Worm (Caenorhabditis elegans) whole organism, young adult: ENCODE results near the gene C34E11.4.

Experiments
- B0261.1 ChIP-seq: sonication (generic microtip); optimal IDR thresholded peaks from 2 replicates; lab custom pipeline; 2016; ENCODE audit warnings: mild to moderate bottlenecking, missing genetic modification characterization, moderate library complexity, missing compliant biosample characterization
- F10E7.11 ChIP-seq: sonication (generic microtip); optimal IDR thresholded peaks from 2 replicates; lab custom pipeline; 2017; ENCODE audit warnings: mild to moderate bottlenecking, missing genetic modification characterization, moderate library complexity, missing compliant biosample characterization
- F37B4.10 ChIP-seq: fragments of 200-800 bp; sonication (Bioruptor generic); IDR thresholded peaks from 2 replicates; pipeline ENCODE4 v1.3.6; 2022; ENCODE audit warnings: missing genetic modification characterization, missing compliant biosample characterization
- F52B5.7 ChIP-seq: sonication (generic microtip); optimal IDR thresholded peaks from 2 replicates; lab custom pipeline; 2016; ENCODE audit warnings: mild to moderate bottlenecking, missing genetic modification characterization, missing compliant biosample characterization
- F55B11.4 ChIP-seq: sonication (generic microtip); optimal IDR thresholded peaks from 2 replicates; lab custom pipeline; 2016; ENCODE audit warnings: missing compliant biosample characterization, missing genetic modification characterization, borderline replicate concordance; ENCODE audit not compliant: insufficient read depth
- F57A8.1 ChIP-seq: fragments of 200-800 bp; sonication (Bioruptor generic); optimal IDR thresholded peaks from 2 replicates; lab custom pipeline; 2018; ENCODE audit warnings: mild to moderate bottlenecking, missing genetic modification characterization, moderate library complexity, missing compliant biosample characterization
- K11D2.4 ChIP-seq: fragments of 200-800 bp; sonication (Bioruptor generic); IDR thresholded peaks from 2 replicates; pipeline ENCODE4 v1.3.6; 2022; ENCODE audit warnings: missing genetic modification reagents, missing genetic modification characterization, missing compliant biosample characterization
- T07F8.4 ChIP-seq: sonication (generic microtip); optimal IDR thresholded peaks from 2 replicates; lab custom pipeline; 2016; ENCODE audit warnings: mild to moderate bottlenecking, missing genetic modification characterization, moderate library complexity, missing compliant biosample characterization
- Y79H2A.3 ChIP-seq: fragments of 200-800 bp; sonication (Bioruptor generic); conservative IDR thresholded peaks from 2 replicates; pipeline ENCODE4 v1.3.6; 2022; ENCODE audit warnings: missing genetic modification reagents, missing genetic modification characterization, missing compliant biosample characterization
- Y95B8A.8 ChIP-seq: fragments of 200-800 bp; sonication (Bioruptor generic); IDR thresholded peaks from 2 replicates; pipeline ENCODE4 v1.3.6; 2022; ENCODE audit warnings: missing genetic modification reagents, missing genetic modification characterization, missing compliant biosample characterization
- aptf-2 ChIP-seq: fragments of 200-800 bp; sonication (Bioruptor generic); conservative IDR thresholded peaks from 2 replicates; pipeline ENCODE4 v1.3.6; 2022; ENCODE audit warnings: missing genetic modification reagents, missing genetic modification characterization, missing compliant biosample characterization
- athp-1 ChIP-seq: sonication (generic microtip); optimal IDR thresholded peaks from 2 replicates; lab custom pipeline; 2017; ENCODE audit warnings: mild to moderate bottlenecking, missing genetic modification characterization, missing compliant biosample characterization
- attf-6 ChIP-seq: fragments of 200-800 bp; sonication (Bioruptor generic); IDR thresholded peaks from 2 replicates; pipeline ENCODE4 v1.3.6; 2022; ENCODE audit warnings: missing genetic modification reagents, missing genetic modification characterization, missing compliant biosample characterization
- ccch-3 ChIP-seq: fragments of 200-800 bp; sonication (Bioruptor generic); optimal IDR thresholded peaks from 2 replicates; lab custom pipeline; 2018; ENCODE audit warnings: mild to moderate bottlenecking, missing genetic modification characterization, missing compliant biosample characterization
- ceh-100 ChIP-seq: fragments of 200-800 bp; sonication (Bioruptor generic); IDR thresholded peaks from 2 replicates; pipeline ENCODE4 v1.3.6; 2022; ENCODE audit warnings: missing genetic modification reagents, missing genetic modification characterization, missing compliant biosample characterization
- ceh-58 ChIP-seq: fragments of 200-800 bp; sonication (Bioruptor generic); IDR thresholded peaks from 2 replicates; pipeline ENCODE4 v1.3.6; 2022; ENCODE audit warnings: missing genetic modification characterization, missing compliant biosample characterization
- dpff-1 ChIP-seq: sonication (generic microtip); optimal IDR thresholded peaks from 2 replicates; lab custom pipeline; 2017; ENCODE audit warnings: mild to moderate bottlenecking, missing genetic modification characterization, missing compliant biosample characterization
- egl-18 ChIP-seq: fragments of 200-800 bp; sonication (Bioruptor generic); IDR thresholded peaks from 2 replicates; pipeline ENCODE4 v1.3.6; 2022; ENCODE audit warnings: missing genetic modification reagents, missing genetic modification characterization, missing compliant biosample characterization
- egrh-3 ChIP-seq: fragments of 200-800 bp; sonication (Bioruptor generic); IDR thresholded peaks from 2 replicates; pipeline ENCODE4 v1.3.6; 2022; ENCODE audit warnings: missing genetic modification reagents, missing genetic modification characterization, missing compliant biosample characterization
- gei-17 ChIP-seq: fragments of 200-800 bp; sonication (Bioruptor generic); optimal IDR thresholded peaks from 2 replicates; lab custom pipeline; 2018; ENCODE audit warnings: mild to moderate bottlenecking, missing genetic modification characterization, missing compliant biosample characterization
- hsf-1 ChIP-seq: fragments of 200-800 bp; sonication (Bioruptor generic); IDR thresholded peaks from 2 replicates; pipeline ENCODE4 v1.3.6; 2022; ENCODE audit warnings: missing genetic modification reagents, missing genetic modification characterization, missing compliant biosample characterization
- lag-1 ChIP-seq: fragments of 200-800 bp; sonication (Bioruptor generic); IDR thresholded peaks from 2 replicates; pipeline ENCODE4 v1.3.6; 2022; ENCODE audit warnings: missing genetic modification reagents, missing genetic modification characterization, missing compliant biosample characterization
- lin-26 ChIP-seq: fragments of 200-800 bp; sonication (Bioruptor generic); IDR thresholded peaks from 2 replicates; pipeline ENCODE4 v1.3.6; 2022; ENCODE audit warnings: missing genetic modification reagents, missing genetic modification characterization, missing compliant biosample characterization
- lin-35 ChIP-seq, 3 experiments: fragments of 150-350 bp in 2 of 3; sonication (generic microtip) in 1 of 3; optimal IDR thresholded peaks; 2 replicates each; lab custom pipeline; 2014 to 2018; ENCODE audit warnings: missing biosample characterization in 3 of 3, missing genetic modification characterization in 3 of 3, missing genetic modification reagents in 3 of 3
- madf-6 ChIP-seq: fragments of 200-800 bp; sonication (Bioruptor generic); IDR thresholded peaks from 2 replicates; pipeline ENCODE4 v1.3.6; 2022; ENCODE audit warnings: missing genetic modification reagents, missing genetic modification characterization, missing compliant biosample characterization
- nfya-1 ChIP-seq: sonication (generic microtip); optimal IDR thresholded peaks from 2 replicates; lab custom pipeline; 2017; ENCODE audit warnings: antibody characterized with exemption, missing compliant biosample characterization, missing genetic modification characterization, borderline replicate concordance; ENCODE audit not compliant: insufficient read depth
- nfya-2 ChIP-seq: fragments of 200-800 bp; sonication (Bioruptor generic); IDR thresholded peaks from 2 replicates; pipeline ENCODE4 v1.3.6; 2022; ENCODE audit warnings: missing genetic modification reagents, missing genetic modification characterization, missing compliant biosample characterization
- nfyb-1 ChIP-seq: fragments of 200-800 bp; sonication (Bioruptor generic); IDR thresholded peaks from 2 replicates; pipeline ENCODE4 v1.3.6; 2022; ENCODE audit warnings: missing genetic modification reagents, missing genetic modification characterization, missing compliant biosample characterization
- nhr-120 ChIP-seq: fragments of 200-800 bp; sonication (Bioruptor generic); IDR thresholded peaks from 2 replicates; pipeline ENCODE4 v1.3.6; 2022; ENCODE audit warnings: missing genetic modification characterization, missing compliant biosample characterization
- nhr-80 ChIP-seq: sonication (generic microtip); optimal IDR thresholded peaks from 2 replicates; lab custom pipeline; 2016; ENCODE audit warnings: missing genetic modification characterization, missing compliant biosample characterization
- nhr-90 ChIP-seq: sonication (generic microtip); optimal IDR thresholded peaks from 2 replicates; lab custom pipeline; 2016; ENCODE audit warnings: missing genotype, mild to moderate bottlenecking, missing genetic modification characterization, missing compliant biosample characterization
- pbrm-1 ChIP-seq: fragments of 200-800 bp; sonication (Bioruptor generic); IDR thresholded peaks from 2 replicates; pipeline ENCODE4 v1.3.6; 2022; ENCODE audit warnings: missing genetic modification reagents, missing genetic modification characterization, missing compliant biosample characterization
- rpc-1 ChIP-seq, 2 experiments: fragments of 150-350 bp in 1 of 2; sonication (generic microtip) in 1 of 2; optimal IDR thresholded peaks; 2 replicates each; lab custom pipeline; 2014 to 2018; ENCODE audit warnings: missing biosample characterization in 1 of 2, missing genetic modification characterization in 1 of 2, missing genetic modification reagents in 1 of 2, missing genotype in 1 of 2
- sdz-38 ChIP-seq: sonication (generic microtip); optimal IDR thresholded peaks from 2 replicates; lab custom pipeline; 2016; ENCODE audit warnings: missing genotype, missing genetic modification characterization, missing compliant biosample characterization
- snpc-3.4 ChIP-seq: sonication (generic microtip); optimal IDR thresholded peaks from 2 replicates; lab custom pipeline; 2017; ENCODE audit warnings: missing genetic modification characterization, mild to moderate bottlenecking, missing compliant biosample characterization, antibody characterized with exemption, moderate library complexity, missing genotype, missing genetic modification reagents
- somi-1 ChIP-seq: fragments of 200-800 bp; sonication (Bioruptor generic); optimal IDR thresholded peaks from 2 replicates; lab custom pipeline; 2018; ENCODE audit warnings: mild to moderate bottlenecking, missing genetic modification characterization, missing compliant biosample characterization
- sptf-2 ChIP-seq: fragments of 200-800 bp; sonication (Bioruptor generic); optimal IDR thresholded peaks from 2 replicates; lab custom pipeline; 2018; ENCODE audit warnings: mild to moderate bottlenecking, missing genetic modification characterization, missing compliant biosample characterization
- tlf-1 ChIP-seq: fragments of 200-800 bp; sonication (Bioruptor generic); optimal IDR thresholded peaks from 2 replicates; lab custom pipeline; 2018; ENCODE audit warnings: mild to moderate bottlenecking, missing genetic modification characterization, missing compliant biosample characterization
- unc-130 ChIP-seq: sonication (generic microtip); optimal IDR thresholded peaks from 2 replicates; lab custom pipeline; 2016; ENCODE audit warnings: missing genetic modification reagents, missing genetic modification characterization, missing compliant biosample characterization
- zim-3 ChIP-seq: sonication (generic microtip); optimal IDR thresholded peaks from 2 replicates; lab custom pipeline; 2017; ENCODE audit warnings: mild to moderate bottlenecking, missing genetic modification characterization, moderate library complexity, missing compliant biosample characterization
- ztf-18 ChIP-seq: sonication (generic microtip); optimal IDR thresholded peaks from 2 replicates; lab custom pipeline; 2016; ENCODE audit warnings: missing genotype, mild to moderate bottlenecking, missing genetic modification characterization, missing compliant biosample characterization
- ztf-25 ChIP-seq: fragments of 200-800 bp; sonication (Bioruptor generic); IDR thresholded peaks from 2 replicates; pipeline ENCODE4 v1.3.6; 2022; ENCODE audit warnings: missing genetic modification reagents, missing genetic modification characterization, missing compliant biosample characterization
- ztf-3 ChIP-seq: fragments of 200-800 bp; sonication (Bioruptor generic); optimal IDR thresholded peaks from 2 replicates; lab custom pipeline; 2018; ENCODE audit warnings: mild to moderate bottlenecking, missing genetic modification characterization, missing compliant biosample characterization

Gene C34E11.4

DNA sequence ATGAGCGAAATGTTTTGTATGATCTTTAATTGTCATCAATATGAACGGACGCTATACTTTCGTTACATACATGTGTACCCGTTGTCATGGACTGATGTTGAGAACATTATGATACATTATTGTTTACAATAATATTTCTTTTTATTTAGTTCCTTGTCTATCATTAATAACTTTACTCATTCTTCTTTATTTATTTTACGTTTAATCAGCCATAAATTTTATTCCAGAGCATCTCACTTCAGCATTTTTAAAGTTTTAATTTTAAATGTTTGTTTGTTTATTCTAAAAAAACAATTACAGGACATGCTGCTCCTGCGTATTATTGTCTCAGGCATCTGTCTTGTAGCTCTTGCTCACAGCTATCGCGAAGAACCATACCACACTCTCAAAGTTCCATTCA lies 39.4 kb downstream of the C34E11.4 start, which contains the start of gene F54F7.2:
F54F7.2 (plus strand) TSS at position 301 of the 400 bp plus-strand sequence.
- TF ChIP-seq Y95B8A.8 (GFP tag; lab: Robert Waterston, UW): no peak
- no peak for TF ChIP-seq pbrm-1

DNA sequence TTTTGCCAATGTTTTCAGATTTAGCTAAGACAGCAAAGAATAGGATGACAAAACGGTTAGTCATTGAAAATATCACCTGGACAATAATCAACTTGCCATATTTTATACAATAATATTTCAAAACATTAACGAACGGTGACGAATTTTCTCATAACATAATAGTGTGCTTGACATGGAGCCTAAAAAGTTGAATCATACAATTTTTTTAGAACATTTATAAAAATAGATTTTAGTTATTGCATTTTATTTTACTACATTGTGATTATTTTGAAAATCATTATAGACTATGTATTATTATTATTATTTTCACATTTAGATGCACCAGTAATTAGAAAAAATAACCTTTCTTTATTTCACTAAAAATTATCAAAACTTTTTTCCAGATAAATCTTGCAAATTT lies 44.6 kb downstream of the C34E11.4 start, which contains the start of gene F54F7.9:
F54F7.9 (minus strand) TSS at position 101 of the 400 bp plus-strand sequence.
- TF ChIP-seq gei-17 (GFP tag; lab: Kevin White, UChicago) (no peak), ztf-3 (GFP tag; lab: Kevin White, UChicago) (no peak), lin-35 (GFP tag; optimal IDR thresholded peaks at IDR 0.05; lab: Kevin White, UChicago) (no peak), egl-18 (no peak), sptf-2 (GFP tag; lab: Kevin White, UChicago) (no peak), ccch-3 (GFP tag; lab: Kevin White, UChicago) (no peak), lin-26 (no peak), dpff-1 (tag; lab: Kevin White, UChicago) (no peak), nhr-90 (tag; lab: Kevin White, UChicago) (no peak), F52B5.7 (tag; lab: Kevin White, UChicago) (no peak), egrh-3 (no peak), somi-1 (no peak), K11D2.4 (GFP tag; lab: Robert Waterston, UW) (no peak), ceh-58 (GFP tag; lab: Robert Waterston, UW) (no peak)

DNA sequence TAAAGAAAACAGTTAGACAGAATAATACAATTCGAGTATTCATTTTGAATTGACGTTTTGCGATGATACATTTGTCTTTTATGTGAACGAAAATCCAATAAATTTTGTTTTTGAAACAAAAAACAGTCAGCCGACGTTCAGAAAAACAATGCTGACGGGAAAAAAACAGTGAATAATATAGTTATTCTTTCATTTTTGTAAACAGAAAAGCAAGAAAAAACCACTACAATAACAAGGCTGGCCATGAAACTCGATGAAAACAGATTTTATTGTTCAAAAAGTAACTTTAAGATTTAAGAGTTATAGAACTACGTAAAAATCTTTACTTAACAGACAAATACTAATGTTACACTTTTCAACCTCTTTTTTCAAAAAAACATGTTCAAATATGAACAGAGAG lies 46.1 kb downstream of the C34E11.4 start, which contains the start of gene F54F7.3:
F54F7.3 (minus strand) TSS at position 101 of the 400 bp plus-strand sequence.
- TF ChIP-seq F37B4.10 (GFP tag; lab: Robert Waterston, UW) (no peak), madf-6 (GFP tag; lab: Robert Waterston, UW) (no peak), egrh-3 (no peak), ztf-25 (no peak), sdz-38 (tag; lab: Kevin White, UChicago) (no peak), F10E7.11 (tag; lab: Kevin White, UChicago) (no peak), nfyb-1 (no peak), lag-1 (GFP tag; lab: Robert Waterston, UW) (no peak)

DNA sequence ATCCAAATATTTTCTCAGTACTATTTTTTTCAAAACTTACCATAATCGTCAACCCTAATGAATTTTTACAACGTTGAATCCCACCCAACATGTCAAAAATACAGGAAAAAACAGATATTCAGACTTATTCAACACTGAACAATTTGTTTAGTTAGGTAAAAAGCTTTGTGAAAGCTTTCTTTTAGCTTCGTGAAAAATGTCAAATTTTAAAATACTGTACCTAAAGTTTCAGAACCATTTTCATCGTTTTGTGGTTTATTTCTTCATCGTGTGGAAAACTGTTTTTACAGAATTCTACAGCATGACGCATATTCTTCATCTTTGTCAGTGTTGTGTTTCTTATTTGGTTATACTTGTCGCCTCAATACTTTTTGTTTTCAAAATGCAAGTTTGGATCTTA lies 46.6 kb downstream of the C34E11.4 start, which contains the start of gene F54F7.14:
F54F7.14 (plus strand) TSS at position 301 of the 400 bp plus-strand sequence.
- TF ChIP-seq nfya-2 (GFP tag; lab: Robert Waterston, UW): no peak
- no peak for TF ChIP-seq somi-1
- TF ChIP-seq F52B5.7 (tag; lab: Kevin White, UChicago): no peak
- TF ChIP-seq F55B11.4 (tag; lab: Kevin White, UChicago): no peak
- TF ChIP-seq athp-1 (tag; lab: Kevin White, UChicago): no peak
- TF ChIP-seq F10E7.11 (tag; lab: Kevin White, UChicago): no peak
- no peak for TF ChIP-seq hsf-1 (GFP tag; lab: Robert Waterston, UW)
- TF ChIP-seq rpc-1 (optimal IDR thresholded peaks at IDR 0.05; lab: Kevin White, UChicago): no peak
- no peak for TF ChIP-seq rpc-1 (tag; optimal IDR thresholded peaks at IDR 0.05; lab: Kevin White, UChicago)
- TF ChIP-seq snpc-3.4: no peak
- TF ChIP-seq tlf-1 (GFP tag; lab: Kevin White, UChicago): no peak
- no peak for TF ChIP-seq attf-6 (GFP tag; lab: Robert Waterston, UW)

DNA sequence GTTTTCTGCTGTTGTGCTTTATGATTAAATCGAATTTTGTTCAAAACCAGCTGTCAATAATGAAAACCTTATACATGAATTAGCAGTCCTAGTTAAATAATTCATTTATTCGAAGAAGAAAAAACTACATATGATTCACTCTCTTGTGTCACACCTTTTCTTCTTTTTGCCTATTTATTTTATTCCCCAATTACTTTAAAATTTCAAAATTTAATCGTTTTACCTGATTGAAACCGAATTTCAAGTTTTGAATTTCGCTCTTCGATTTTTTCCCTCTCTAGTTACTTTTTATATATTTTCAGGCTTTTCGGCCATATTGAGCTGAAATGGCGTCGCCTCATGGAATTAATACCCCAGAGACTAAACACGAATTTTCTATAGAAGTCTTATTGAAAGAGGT lies 48.5 kb downstream of the C34E11.4 start, which contains the start of gene xtr-1:
xtr-1 (plus strand) TSS at position 301 of the 400 bp plus-strand sequence.
- TF ChIP-seq F55B11.4 (tag; lab: Kevin White, UChicago) (no peak), ceh-100 (GFP tag; lab: Robert Waterston, UW) (no peak), ztf-18 (tag; lab: Kevin White, UChicago) (no peak), B0261.1 (tag; lab: Kevin White, UChicago) (no peak), Y79H2A.3 (GFP tag; lab: Robert Waterston, UW) (no peak), nhr-120 (no peak), F57A8.1 (GFP tag; lab: Kevin White, UChicago) (no peak), nhr-80 (tag; lab: Kevin White, UChicago) (no peak), egrh-3 (no peak), unc-130 (no peak), T07F8.4 (tag; lab: Kevin White, UChicago) (no peak), aptf-2 (GFP tag; lab: Robert Waterston, UW) (no peak), zim-3 (no peak), nfya-1 (tag; lab: Kevin White, UChicago) (no peak)
